Worm (Caenorhabditis elegans) whole organism, young adult: Measurements from ENCODE around the gene Y7A5A.1.
A peak's percentile ranks its signal among the peaks of the same experiment; 100 is the strongest.

Source experiments
- B0261.1 ChIP-seq: sonication (generic microtip); optimal IDR thresholded peaks from 2 replicates; lab custom pipeline; 2016; ENCODE audit warnings: mild to moderate bottlenecking, missing genetic modification characterization, moderate library complexity, missing compliant biosample characterization
- F10E7.11 ChIP-seq: sonication (generic microtip); optimal IDR thresholded peaks from 2 replicates; lab custom pipeline; 2017; ENCODE audit warnings: mild to moderate bottlenecking, missing genetic modification characterization, moderate library complexity, missing compliant biosample characterization
- F37B4.10 ChIP-seq: fragments of 200-800 bp; sonication (Bioruptor generic); IDR thresholded peaks from 2 replicates; pipeline ENCODE4 v1.3.6; 2022; ENCODE audit warnings: missing genetic modification characterization, missing compliant biosample characterization
- F52B5.7 ChIP-seq: sonication (generic microtip); optimal IDR thresholded peaks from 2 replicates; lab custom pipeline; 2016; ENCODE audit warnings: mild to moderate bottlenecking, missing genetic modification characterization, missing compliant biosample characterization
- F57A8.1 ChIP-seq: fragments of 200-800 bp; sonication (Bioruptor generic); optimal IDR thresholded peaks from 2 replicates; lab custom pipeline; 2018; ENCODE audit warnings: mild to moderate bottlenecking, missing genetic modification characterization, moderate library complexity, missing compliant biosample characterization
- Y53F4B.3 ChIP-seq: fragments of 200-800 bp; sonication (Bioruptor generic); IDR thresholded peaks from 2 replicates; pipeline ENCODE4 v1.3.6; 2022; ENCODE audit warnings: missing genetic modification reagents, missing genetic modification characterization, missing compliant biosample characterization
- Y56A3A.18 ChIP-seq: fragments of 200-800 bp; sonication (Bioruptor generic); IDR thresholded peaks from 2 replicates; pipeline ENCODE4 v1.3.6; 2022; ENCODE audit warnings: missing genetic modification reagents, missing genetic modification characterization, missing compliant biosample characterization
- Y67H2A.10 ChIP-seq: fragments of 200-800 bp; sonication (Bioruptor generic); conservative IDR thresholded peaks from 2 replicates; pipeline ENCODE4 v1.3.6; 2022; ENCODE audit warnings: missing genetic modification reagents, missing genetic modification characterization, missing compliant biosample characterization
- Y79H2A.3 ChIP-seq: fragments of 200-800 bp; sonication (Bioruptor generic); conservative IDR thresholded peaks from 2 replicates; pipeline ENCODE4 v1.3.6; 2022; ENCODE audit warnings: missing genetic modification reagents, missing genetic modification characterization, missing compliant biosample characterization
- Y95B8A.8 ChIP-seq: fragments of 200-800 bp; sonication (Bioruptor generic); IDR thresholded peaks from 2 replicates; pipeline ENCODE4 v1.3.6; 2022; ENCODE audit warnings: missing genetic modification reagents, missing genetic modification characterization, missing compliant biosample characterization
- aptf-2 ChIP-seq: fragments of 200-800 bp; sonication (Bioruptor generic); conservative IDR thresholded peaks from 2 replicates; pipeline ENCODE4 v1.3.6; 2022; ENCODE audit warnings: missing genetic modification reagents, missing genetic modification characterization, missing compliant biosample characterization
- aptf-3 ChIP-seq: fragments of 200-800 bp; sonication (Bioruptor generic); IDR thresholded peaks from 2 replicates; pipeline ENCODE4 v1.3.6; 2022; ENCODE audit warnings: missing genetic modification characterization, missing compliant biosample characterization
- atf-7 ChIP-seq: sonication (generic microtip); optimal IDR thresholded peaks from 2 replicates; lab custom pipeline; 2017; ENCODE audit warnings: mild to moderate bottlenecking, missing genetic modification characterization, missing compliant biosample characterization
- attf-6 ChIP-seq: fragments of 200-800 bp; sonication (Bioruptor generic); IDR thresholded peaks from 2 replicates; pipeline ENCODE4 v1.3.6; 2022; ENCODE audit warnings: missing genetic modification reagents, missing genetic modification characterization, missing compliant biosample characterization
- cebp-1 ChIP-seq, 2 experiments: fragments of 200-800 bp in 1 of 2; sonication (Bioruptor generic) in 1 of 2; sonication (generic microtip) in 1 of 2; IDR thresholded peaks in 1 of 2; optimal IDR thresholded peaks in 1 of 2; 2 replicates each; pipeline versions ENCODE4 v1.3.6 to Lab custom; 2017 to 2022; ENCODE audit warnings: missing compliant biosample characterization in 2 of 2, missing genetic modification characterization in 2 of 2, mild to moderate bottlenecking in 1 of 2, missing genetic modification reagents in 1 of 2, moderate library complexity in 1 of 2
- cebp-2 ChIP-seq: fragments of 200-800 bp; sonication (Bioruptor generic); IDR thresholded peaks from 2 replicates; pipeline ENCODE4 v1.3.6; 2022; ENCODE audit warnings: missing genetic modification characterization, missing compliant biosample characterization
- ceh-58 ChIP-seq: fragments of 200-800 bp; sonication (Bioruptor generic); IDR thresholded peaks from 2 replicates; pipeline ENCODE4 v1.3.6; 2022; ENCODE audit warnings: missing genetic modification characterization, missing compliant biosample characterization
- ceh-79 ChIP-seq: sonication (generic microtip); optimal IDR thresholded peaks from 2 replicates; lab custom pipeline; 2017; ENCODE audit warnings: mild to moderate bottlenecking, missing genetic modification characterization, missing compliant biosample characterization
- ceh-91 ChIP-seq: fragments of 200-800 bp; sonication (Bioruptor generic); IDR thresholded peaks from 2 replicates; pipeline ENCODE4 v1.3.6; 2022; ENCODE audit warnings: missing genetic modification reagents, missing genetic modification characterization, missing compliant biosample characterization
- chd-7 ChIP-seq: sonication (generic microtip); optimal IDR thresholded peaks from 2 replicates; lab custom pipeline; 2016; ENCODE audit warnings: mild to moderate bottlenecking, missing genetic modification characterization, moderate library complexity, missing compliant biosample characterization
- dox-1 ChIP-seq: fragments of 200-800 bp; sonication (Bioruptor generic); IDR thresholded peaks from 2 replicates; pipeline ENCODE4 v1.3.6; 2022; ENCODE audit warnings: missing genetic modification reagents, missing genetic modification characterization, missing compliant biosample characterization
- dpl-1 ChIP-seq: fragments of 150-350 bp; optimal IDR thresholded peaks from 2 replicates; lab custom pipeline; 2014; ENCODE audit warnings: missing biosample characterization, missing genetic modification reagents, missing genetic modification characterization
- egl-18 ChIP-seq: fragments of 200-800 bp; sonication (Bioruptor generic); IDR thresholded peaks from 2 replicates; pipeline ENCODE4 v1.3.6; 2022; ENCODE audit warnings: missing genetic modification reagents, missing genetic modification characterization, missing compliant biosample characterization
- egrh-3 ChIP-seq: fragments of 200-800 bp; sonication (Bioruptor generic); IDR thresholded peaks from 2 replicates; pipeline ENCODE4 v1.3.6; 2022; ENCODE audit warnings: missing genetic modification reagents, missing genetic modification characterization, missing compliant biosample characterization
- ekl-4 ChIP-seq: fragments of 200-800 bp; sonication (Bioruptor generic); IDR thresholded peaks from 2 replicates; pipeline ENCODE4 v1.3.6; 2022; ENCODE audit warnings: missing genetic modification reagents, missing genetic modification characterization, missing compliant biosample characterization
- ets-4 ChIP-seq: fragments of 200-800 bp; sonication (Bioruptor generic); optimal IDR thresholded peaks from 2 replicates; lab custom pipeline; 2018; ENCODE audit warnings: mild to moderate bottlenecking, missing genetic modification characterization, missing compliant biosample characterization
- fkh-3 ChIP-seq: sonication (generic microtip); optimal IDR thresholded peaks from 2 replicates; lab custom pipeline; 2016; ENCODE audit warnings: mild to moderate bottlenecking, missing genetic modification characterization, missing compliant biosample characterization
- hmg-1.2 ChIP-seq: fragments of 200-800 bp; sonication (Bioruptor generic); IDR thresholded peaks from 2 replicates; pipeline ENCODE4 v1.3.6; 2022; ENCODE audit warnings: missing genetic modification reagents, missing genetic modification characterization, missing compliant biosample characterization
- hrde-1 ChIP-seq: sonication (generic microtip); optimal IDR thresholded peaks from 2 replicates; lab custom pipeline; 2016; ENCODE audit warnings: missing genetic modification characterization, mild to moderate bottlenecking, missing compliant biosample characterization, moderate library complexity, missing genotype, missing genetic modification reagents, borderline replicate concordance
- lag-1 ChIP-seq: fragments of 200-800 bp; sonication (Bioruptor generic); IDR thresholded peaks from 2 replicates; pipeline ENCODE4 v1.3.6; 2022; ENCODE audit warnings: missing genetic modification reagents, missing genetic modification characterization, missing compliant biosample characterization
- lin-35 ChIP-seq, 3 experiments: fragments of 150-350 bp in 2 of 3; sonication (generic microtip) in 1 of 3; optimal IDR thresholded peaks; 2 replicates each; lab custom pipeline; 2014 to 2018; ENCODE audit warnings: missing biosample characterization in 3 of 3, missing genetic modification characterization in 3 of 3, missing genetic modification reagents in 3 of 3
- lin-40 ChIP-seq: sonication (generic microtip); optimal IDR thresholded peaks from 2 replicates; lab custom pipeline; 2016; ENCODE audit warnings: missing genetic modification characterization, mild to moderate bottlenecking, missing compliant biosample characterization, missing genotype, missing genetic modification reagents
- madf-3 ChIP-seq: fragments of 200-800 bp; sonication (Bioruptor generic); IDR thresholded peaks from 2 replicates; pipeline ENCODE4 v1.3.6; 2022; ENCODE audit warnings: missing genetic modification reagents, missing genetic modification characterization, missing compliant biosample characterization
- mel-28 ChIP-seq: sonication (generic microtip); optimal IDR thresholded peaks from 2 replicates; lab custom pipeline; 2016; ENCODE audit warnings: borderline replicate concordance, mild to moderate bottlenecking, missing genetic modification characterization, missing compliant biosample characterization
- mxl-1 ChIP-seq: sonication (generic microtip); optimal IDR thresholded peaks from 2 replicates; lab custom pipeline; 2016; ENCODE audit warnings: missing genetic modification characterization, missing compliant biosample characterization
- nhr-120 ChIP-seq: fragments of 200-800 bp; sonication (Bioruptor generic); IDR thresholded peaks from 2 replicates; pipeline ENCODE4 v1.3.6; 2022; ENCODE audit warnings: missing genetic modification characterization, missing compliant biosample characterization
- nhr-80 ChIP-seq: sonication (generic microtip); optimal IDR thresholded peaks from 2 replicates; lab custom pipeline; 2016; ENCODE audit warnings: missing genetic modification characterization, missing compliant biosample characterization
- pha-4 ChIP-seq: fragments of 150-350 bp; sonication (generic microtip); optimal IDR thresholded peaks from 2 replicates; lab custom pipeline; 2014; ENCODE audit warnings: missing biosample characterization, missing genetic modification reagents, missing genetic modification characterization
- rpc-1 ChIP-seq, 2 experiments: fragments of 150-350 bp in 1 of 2; sonication (generic microtip) in 1 of 2; optimal IDR thresholded peaks; 2 replicates each; lab custom pipeline; 2014 to 2018; ENCODE audit warnings: missing biosample characterization in 1 of 2, missing genetic modification characterization in 1 of 2, missing genetic modification reagents in 1 of 2, missing genotype in 1 of 2
- snpc-1.3 ChIP-seq: sonication (generic microtip); optimal IDR thresholded peaks from 2 replicates; lab custom pipeline; 2017; ENCODE audit warnings: missing genetic modification characterization, mild to moderate bottlenecking, missing compliant biosample characterization, antibody characterized with exemption, moderate library complexity, missing genotype, missing genetic modification reagents; ENCODE audit not compliant: insufficient read depth
- snpc-3.4 ChIP-seq: sonication (generic microtip); optimal IDR thresholded peaks from 2 replicates; lab custom pipeline; 2017; ENCODE audit warnings: missing genetic modification characterization, mild to moderate bottlenecking, missing compliant biosample characterization, antibody characterized with exemption, moderate library complexity, missing genotype, missing genetic modification reagents
- tbp1 ChIP-seq: fragments of 200-800 bp; sonication (Bioruptor generic); optimal IDR thresholded peaks from 2 replicates; lab custom pipeline; 2018; ENCODE audit warnings: mild to moderate bottlenecking, missing genetic modification characterization, missing compliant biosample characterization
- tbx-9 ChIP-seq: sonication (generic microtip); optimal IDR thresholded peaks from 2 replicates; lab custom pipeline; 2016; ENCODE audit warnings: borderline replicate concordance, missing genetic modification characterization, inconsistent platforms, missing compliant biosample characterization
- zfh-2 ChIP-seq: fragments of 200-800 bp; sonication (Bioruptor generic); conservative IDR thresholded peaks from 2 replicates; pipeline ENCODE4 v1.3.6; 2022; ENCODE audit warnings: missing genetic modification reagents, missing genetic modification characterization, missing compliant biosample characterization
- ztf-18 ChIP-seq: sonication (generic microtip); optimal IDR thresholded peaks from 2 replicates; lab custom pipeline; 2016; ENCODE audit warnings: missing genotype, mild to moderate bottlenecking, missing genetic modification characterization, missing compliant biosample characterization
- ztf-22 ChIP-seq: fragments of 200-800 bp; sonication (Bioruptor generic); optimal IDR thresholded peaks from 2 replicates; lab custom pipeline; 2018; ENCODE audit warnings: mild to moderate bottlenecking, missing genetic modification characterization, moderate library complexity, missing compliant biosample characterization
- ztf-25 ChIP-seq: fragments of 200-800 bp; sonication (Bioruptor generic); IDR thresholded peaks from 2 replicates; pipeline ENCODE4 v1.3.6; 2022; ENCODE audit warnings: missing genetic modification reagents, missing genetic modification characterization, missing compliant biosample characterization
- ztf-28 ChIP-seq: fragments of 200-800 bp; sonication (Bioruptor generic); IDR thresholded peaks from 2 replicates; pipeline ENCODE4 v1.3.6; 2022; ENCODE audit warnings: missing genetic modification reagents, missing genetic modification characterization, missing compliant biosample characterization

The Y7A5A.1 gene

DNA sequence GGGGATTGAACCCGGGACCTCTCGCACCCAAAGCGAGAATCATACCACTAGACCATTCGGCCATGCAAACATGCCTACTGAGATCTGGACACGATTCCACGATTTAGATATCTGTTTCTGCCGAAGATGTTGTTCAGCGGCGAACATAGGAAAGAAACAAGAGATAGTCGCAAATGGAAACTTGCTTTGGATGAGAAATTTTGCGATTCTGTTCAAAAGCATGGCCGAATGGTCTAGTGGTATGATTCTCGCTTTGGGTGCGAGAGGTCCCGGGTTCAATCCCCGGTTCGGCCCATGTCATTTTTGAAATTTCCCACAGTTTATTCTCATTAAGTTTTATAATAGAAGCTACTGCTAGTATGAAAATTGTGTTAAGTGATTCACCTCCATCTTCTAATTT lies 25.3 kb upstream of the Y7A5A.1 start (continued):
- TF ChIP-seq Y67H2A.10 (GFP tag; lab: Robert Waterston, UW) (no peak), rpc-1 (optimal IDR thresholded peaks at IDR 0.05; lab: Kevin White, UChicago) (peak; percentile 61), rpc-1 (tag; optimal IDR thresholded peaks at IDR 0.05; lab: Kevin White, UChicago) (peak; percentile 74), aptf-3 (GFP tag; lab: Robert Waterston, UW) (no peak), egrh-3 (GFP tag; lab: Robert Waterston, UW) (no peak), atf-7 (no peak), mxl-1 (no peak), Y53F4B.3 (GFP tag; lab: Robert Waterston, UW) (no peak), tbx-9 (no peak), B0261.1 (tag; lab: Kevin White, UChicago) (peak; percentile 66), nhr-80 (no peak), ekl-4 (GFP tag; lab: Robert Waterston, UW) (0 out of 2 replicates have a peak, but pooled peaks have one; percentile 38), lag-1 (GFP tag; lab: Robert Waterston, UW) (no peak), mel-28 (tag; lab: Kevin White, UChicago) (no peak), nhr-120 (GFP tag; lab: Robert Waterston, UW) (no peak), ceh-58 (GFP tag; lab: Robert Waterston, UW) (no peak), snpc-3.4 (no peak), F52B5.7 (no peak), pha-4 (tag; lab: Kevin White, UChicago) (no peak), zfh-2 (no peak), hrde-1 (tag; lab: Kevin White, UChicago) (no peak), Y95B8A.8 (GFP tag; lab: Robert Waterston, UW) (no peak), ztf-22 (no peak), ztf-18 (tag; lab: Kevin White, UChicago) (no peak), F37B4.10 (0 out of 2 replicates have a peak, but pooled peaks have one; percentile 28), F57A8.1 (GFP tag; lab: Kevin White, UChicago) (no peak), ets-4 (GFP tag; lab: Kevin White, UChicago) (no peak), dpl-1 (GFP tag; lab: Kevin White, UChicago) (no peak), ceh-91 (GFP tag; lab: Robert Waterston, UW) (no peak), cebp-1 (GFP tag; IDR thresholded peaks at IDR 0.05; lab: Robert Waterston, UW) (0 out of 2 replicates have a peak, but pooled peaks have one; percentile 27), cebp-1 (tag; optimal IDR thresholded peaks at IDR 0.05; lab: Kevin White, UChicago) (no peak), fkh-3 (tag; lab: Kevin White, UChicago) (no peak), snpc-1.3 (tag; lab: Kevin White, UChicago) (no peak), Y79H2A.3 (no peak), lin-35 (GFP tag; optimal IDR thresholded peaks at IDR 0.05; lab: Kevin White, UChicago) (no peak), attf-6 (GFP tag; lab: Robert Waterston, UW) (no peak), hmg-1.2 (peak; percentile 52), ztf-28 (GFP tag; lab: Robert Waterston, UW) (no peak), tbp1 (GFP tag; lab: Kevin White, UChicago) (peak; percentile 86), ceh-79 (tag; lab: Kevin White, UChicago) (no peak), chd-7 (no peak), Y56A3A.18 (no peak), cebp-2 (no peak), lin-40 (tag; lab: Kevin White, UChicago) (no peak), madf-3 (no peak), dox-1 (GFP tag; lab: Robert Waterston, UW) (peak; percentile 33; the same call in 1 of the 2 replicates), ztf-25 (GFP tag; lab: Robert Waterston, UW) (no peak), egl-18 (no peak), F10E7.11 (no peak), aptf-2 (GFP tag; lab: Robert Waterston, UW) (no peak)
